Fruit fly (Drosophila melanogaster): ENCODE measurements around the gene nkd.

The nkd gene

dm6 chr3L:19033154-19033811 is 12.0 kb downstream of the nkd start (continued):
- TF ChIP-seq psq (GFP tag; optimal IDR thresholded peaks at IDR 0.05) (peak; percentile 10), pum (GFP tag; optimal IDR thresholded peaks at IDR 0.05) (peak; percentile 7), tio (GFP tag; optimal IDR thresholded peaks at IDR 0.05) (peak; percentile 27), shn (GFP tag; optimal IDR thresholded peaks at IDR 0.05) (no peak), hth (optimal IDR thresholded peaks at IDR 0.05) (no peak), tup (GFP tag; optimal IDR thresholded peaks at IDR 0.05) (peak; percentile 29), CG12942 (GFP tag; optimal IDR thresholded peaks at IDR 0.05) (peak; percentile 40), CG34224 (GFP tag; IDR thresholded peaks at IDR 0.05; ENCODE audit: partially characterized antibody) (no peak), klu (GFP tag; IDR thresholded peaks at IDR 0.05) (no peak), run (tag; optimal IDR thresholded peaks at IDR 0.05) (no peak), CG13775 (GFP tag; optimal IDR thresholded peaks at IDR 0.05) (peak; percentile 83), CG4820 (GFP tag; optimal IDR thresholded peaks at IDR 0.05) (peak; percentile 70), HHEX (GFP tag; optimal IDR thresholded peaks at IDR 0.05) (peak; percentile 62), Lim3 (GFP tag; IDR thresholded peaks at IDR 0.05) (no peak), CG9817 (tag; optimal IDR thresholded peaks at IDR 0.05) (peak; percentile 6), ranshi (GFP tag; IDR thresholded peaks at IDR 0.05) (peak; percentile 73), CG4282 (GFP tag; optimal IDR thresholded peaks at IDR 0.05) (no peak), Hand (GFP tag; optimal IDR thresholded peaks at IDR 0.05) (no peak), CG5245 (GFP tag; optimal IDR thresholded peaks at IDR 0.05) (peak; percentile 56), CG1024 (GFP tag; IDR thresholded peaks at IDR 0.05) (peak; percentile 29; the same call in 1 of the 2 replicates), CG10959 (GFP tag; IDR thresholded peaks at IDR 0.05) (peak; percentile 90), Hr51 (GFP tag; optimal IDR thresholded peaks at IDR 0.05) (peak in 1 of 2 experiments; percentile 59), Spps (tag; optimal IDR thresholded peaks at IDR 0.05) (peak; percentile 87), Fer2 (tag; optimal IDR thresholded peaks at IDR 0.05) (no peak), lilli (GFP tag; optimal IDR thresholded peaks at IDR 0.05) (peak; percentile 9), nau (GFP tag; optimal IDR thresholded peaks at IDR 0.05) (no peak), kay (GFP tag; optimal IDR thresholded peaks at IDR 0.05) (peak; percentile 46), CG8478 (optimal IDR thresholded peaks at IDR 0.05) (no peak), MBD-R2 (GFP tag; IDR thresholded peaks at IDR 0.05) (no peak), CG6854 (GFP tag; optimal IDR thresholded peaks at IDR 0.05) (no peak), CG13424 (tag; optimal IDR thresholded peaks at IDR 0.05) (peak; percentile 76), CG6254 (GFP tag; optimal IDR thresholded peaks at IDR 0.05) (peak; percentile 85), D19A (tag; optimal IDR thresholded peaks at IDR 0.05) (peak; percentile 83), sob (GFP tag; IDR thresholded peaks at IDR 0.05) (no peak), CG9876 (GFP tag; optimal IDR thresholded peaks at IDR 0.05) (no peak), CG14441 (GFP tag; IDR thresholded peaks at IDR 0.05) (no peak), CG9727 (GFP tag; optimal IDR thresholded peaks at IDR 0.05) (peak; percentile 94), CrebB (tag; optimal IDR thresholded peaks at IDR 0.05) (peak; percentile 10), nmo (GFP tag; optimal IDR thresholded peaks at IDR 0.05) (peak; percentile 84), peb (GFP tag; IDR thresholded peaks at IDR 0.05) (0 out of 2 replicates have a peak, but pooled peaks have one; percentile 45), jing (GFP tag; optimal IDR thresholded peaks at IDR 0.05) (peak; percentile 36), CG6175 (GFP tag; IDR thresholded peaks at IDR 0.05) (no peak), CG11723 (GFP tag; optimal IDR thresholded peaks at IDR 0.05) (peak; percentile 49), maf-S (GFP tag; optimal IDR thresholded peaks at IDR 0.05) (no peak), usp (GFP tag; optimal IDR thresholded peaks at IDR 0.05) (no peak), Usf (GFP tag; optimal IDR thresholded peaks at IDR 0.05) (peak; percentile 40), ap (GFP tag; IDR thresholded peaks at IDR 0.05) (0 out of 2 replicates have a peak, but pooled peaks have one; percentile 33), sens-2 (GFP tag; IDR thresholded peaks at IDR 0.05) (peak; percentile 55), BtbVII (GFP tag; optimal IDR thresholded peaks at IDR 0.05) (peak; percentile 27), jigr1 (GFP tag; IDR thresholded peaks at IDR 0.05) (no peak), CG7987 (GFP tag; optimal IDR thresholded peaks at IDR 0.05) (no peak)
